Worm (Caenorhabditis elegans): ENCODE results near the gene gop-3.

DNA sequence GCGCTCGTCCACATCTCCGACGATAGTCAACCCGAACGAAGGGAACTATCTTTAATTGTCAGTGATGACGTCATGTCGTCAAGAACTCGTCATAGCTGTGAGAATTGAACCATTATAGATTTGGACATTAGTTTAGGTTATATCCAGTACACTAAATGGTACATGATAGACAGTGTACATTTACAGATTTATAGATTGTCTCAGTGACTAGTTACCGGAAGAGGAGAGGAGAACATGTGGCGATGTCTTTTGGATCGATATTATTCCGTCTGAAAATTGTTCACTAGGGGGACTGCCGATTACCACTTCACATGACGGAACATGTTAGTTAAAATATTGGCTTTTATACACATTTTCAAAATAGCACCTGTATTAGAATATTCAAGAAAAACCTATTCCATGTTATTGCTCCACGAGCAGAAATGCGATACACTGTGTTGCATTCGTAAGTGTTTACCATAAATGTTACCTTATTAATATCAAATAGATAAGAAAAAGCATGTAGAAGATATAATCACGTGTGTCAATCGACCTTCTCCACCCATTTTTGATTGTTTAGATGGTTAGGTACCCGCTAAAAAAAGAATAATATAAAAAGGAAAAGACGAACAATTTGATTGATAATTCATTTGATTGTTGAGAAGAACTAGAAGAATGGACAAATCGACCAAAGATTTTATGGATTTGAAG is 6.9 kb downstream of the gop-3 start, which contains the start of gene ZC395.5:
- TF ChIP-seq F23B12.7 (tag; optimal IDR thresholded peaks at IDR 0.05; ENCODE audit: insufficient read depth) (no peak), ztf-18 (tag; optimal IDR thresholded peaks at IDR 0.05) (no peak), ztf-25 (GFP tag; IDR thresholded peaks at IDR 0.05) (no peak), F57A8.1 (GFP tag; optimal IDR thresholded peaks at IDR 0.05) (no peak), snpc-4 (GFP tag; optimal IDR thresholded peaks at IDR 0.05) (no peak), snpc-4 (tag; optimal IDR thresholded peaks at IDR 0.05) (no peak), B0019.2 (GFP tag; conservative IDR thresholded peaks at IDR 0.05) (no peak), sea-2 (GFP tag; IDR thresholded peaks at IDR 0.05) (no peak), egrh-3 (GFP tag; IDR thresholded peaks at IDR 0.05) (no peak), F49E8.2 (tag; optimal IDR thresholded peaks at IDR 0.05; ENCODE audit: insufficient read depth) (no peak)

Measured in whole organism, young adult.